Worm (Caenorhabditis elegans) whole organism, L2 larva: Measurements from ENCODE around the gene vglu-2.
A peak's percentile ranks its signal among the peaks of the same experiment; 100 is the strongest.

ENCODE experiments used
- C34F6.9 ChIP-seq: fragments of 150-350 bp; optimal IDR thresholded peaks from 2 replicates; lab custom pipeline; 2014; ENCODE audit warnings: missing biosample characterization, missing genetic modification characterization
- R02D3.7 ChIP-seq: fragments of 150-350 bp; optimal IDR thresholded peaks from 2 replicates; lab custom pipeline; 2014; ENCODE audit warnings: missing biosample characterization, missing genetic modification characterization
- ama-1 ChIP-seq: fragments of 150-350 bp; optimal IDR thresholded peaks from 2 replicates; lab custom pipeline; 2018; ENCODE audit warnings: inconsistent platforms
- crh-2 ChIP-seq: sonication (generic microtip); optimal IDR thresholded peaks from 2 replicates; lab custom pipeline; 2017; ENCODE audit warnings: missing biosample characterization, missing genetic modification characterization
- elt-1 ChIP-seq: fragments of 150-350 bp; optimal IDR thresholded peaks from 2 replicates; lab custom pipeline; 2014; ENCODE audit warnings: missing biosample characterization, missing genetic modification characterization
- fos-1 ChIP-seq: fragments of 150-350 bp; optimal IDR thresholded peaks from 2 replicates; lab custom pipeline; 2014; ENCODE audit warnings: missing biosample characterization, missing genetic modification characterization
- lin-11 ChIP-seq: fragments of 150-350 bp; sonication (generic microtip); optimal IDR thresholded peaks from 2 replicates; lab custom pipeline; 2014; ENCODE audit warnings: missing biosample characterization, missing genetic modification characterization, inconsistent platforms, mixed read lengths
- nhr-25 ChIP-seq: fragments of 150-350 bp; sonication (generic microtip); optimal IDR thresholded peaks from 3 replicates; lab custom pipeline; 2014; ENCODE audit warnings: missing biosample characterization, missing genetic modification characterization
- unc-39 ChIP-seq: fragments of 150-350 bp; optimal IDR thresholded peaks from 2 replicates; lab custom pipeline; 2014; ENCODE audit warnings: missing biosample characterization, missing genetic modification characterization
- ztf-11 ChIP-seq: sonication (generic microtip); optimal IDR thresholded peaks from 2 replicates; lab custom pipeline; 2017; ENCODE audit warnings: missing biosample characterization, missing genetic modification characterization

- peak; percentile 31 for TF ChIP-seq ama-1 (lab: Kevin White, UChicago)
- peak; percentile 27 for TF ChIP-seq nhr-25 (tag; lab: Kevin White, UChicago)
- TF ChIP-seq C34F6.9 (tag; lab: Kevin White, UChicago), result no peak
- no peak for TF ChIP-seq unc-39 (tag; lab: Kevin White, UChicago)
- TF ChIP-seq R02D3.7, result no peak
- no peak for TF ChIP-seq lin-11 (tag; lab: Kevin White, UChicago)
- TF ChIP-seq fos-1 (tag; lab: Kevin White, UChicago), result peak; percentile 38
- TF ChIP-seq elt-1 (tag; lab: Kevin White, UChicago), result no peak
- TF ChIP-seq crh-2 (tag; lab: Kevin White, UChicago), result no peak
- no peak for TF ChIP-seq ztf-11
Measured at ce11 chrIII:10328565-10329541, 33.9 kb downstream of the vglu-2 start.
